Worm (Caenorhabditis elegans) whole organism, mixed stage, embryonic: Measurements from ENCODE around the gene eor-1.

Experiments used
- M03D4.4 ChIP-seq: sonication (generic microtip); optimal IDR thresholded peaks from 2 replicates; lab custom pipeline; 2017; ENCODE audit warnings: mild to moderate bottlenecking, missing genetic modification characterization, missing compliant biosample characterization
- blmp-1 ChIP-seq: fragments of 150-350 bp; optimal IDR thresholded peaks from 2 replicates; lab custom pipeline; 2014; ENCODE audit warnings: missing biosample characterization, missing genetic modification characterization
- ceh-43 ChIP-seq: fragments of 200-800 bp; sonication (Bioruptor generic); optimal IDR thresholded peaks from 2 replicates; lab custom pipeline; 2018; ENCODE audit warnings: mild to moderate bottlenecking, missing genetic modification characterization, moderate library complexity, missing compliant biosample characterization
- ceh-83 ChIP-seq: fragments of 200-800 bp; sonication (Bioruptor generic); optimal IDR thresholded peaks from 2 replicates; lab custom pipeline; 2018; ENCODE audit warnings: mild to moderate bottlenecking, missing genetic modification characterization, missing compliant biosample characterization
- cnd-1 ChIP-seq: fragments of 200-800 bp; sonication (Bioruptor generic); optimal IDR thresholded peaks from 2 replicates; lab custom pipeline; 2018; ENCODE audit warnings: mild to moderate bottlenecking, missing genetic modification characterization, missing compliant biosample characterization
- drap-1 ChIP-seq: fragments of 200-800 bp; sonication (Bioruptor generic); optimal IDR thresholded peaks from 3 replicates; lab custom pipeline; 2018; ENCODE audit warnings: mild to moderate bottlenecking, missing genetic modification characterization, missing compliant biosample characterization
- elt-1 ChIP-seq: sonication (generic microtip); optimal IDR thresholded peaks from 2 replicates; lab custom pipeline; 2017; ENCODE audit warnings: missing genetic modification characterization, mild to moderate bottlenecking, missing compliant biosample characterization, antibody characterized with exemption, moderate library complexity, borderline replicate concordance; ENCODE audit not compliant: insufficient read depth
- flh-1 ChIP-seq: fragments of 200-800 bp; sonication (Bioruptor generic); optimal IDR thresholded peaks from 2 replicates; lab custom pipeline; 2018; ENCODE audit warnings: mild to moderate bottlenecking, missing genetic modification characterization, moderate library complexity, missing compliant biosample characterization
- ham-2 ChIP-seq: fragments of 200-800 bp; sonication (Bioruptor generic); optimal IDR thresholded peaks from 2 replicates; lab custom pipeline; 2018; ENCODE audit warnings: mild to moderate bottlenecking, missing genetic modification characterization, missing compliant biosample characterization
- hlh-1 ChIP-seq: fragments of 150-350 bp; optimal IDR thresholded peaks from 2 replicates; lab custom pipeline; 2014; ENCODE audit warnings: missing biosample characterization, missing genetic modification reagents, missing genetic modification characterization
- lin-13 ChIP-seq: fragments of 150-350 bp; optimal IDR thresholded peaks from 2 replicates; lab custom pipeline; 2014; ENCODE audit warnings: missing biosample characterization, missing genetic modification characterization
- lin-32 ChIP-seq: fragments of 200-800 bp; sonication (Bioruptor generic); optimal IDR thresholded peaks from 2 replicates; lab custom pipeline; 2018; ENCODE audit warnings: mild to moderate bottlenecking, missing genetic modification characterization, missing compliant biosample characterization
- mab-5 ChIP-seq: fragments of 150-350 bp; optimal IDR thresholded peaks from 2 replicates; lab custom pipeline; 2014; ENCODE audit warnings: missing biosample characterization, missing genetic modification characterization
- mep-1 ChIP-seq: fragments of 150-350 bp; optimal IDR thresholded peaks from 2 replicates; lab custom pipeline; 2017; ENCODE audit warnings: missing biosample characterization, missing genetic modification reagents, missing genetic modification characterization, inconsistent platforms
- mls-2 ChIP-seq: sonication (generic microtip); optimal IDR thresholded peaks from 2 replicates; lab custom pipeline; 2016; ENCODE audit warnings: mild to moderate bottlenecking, missing genetic modification characterization, moderate library complexity, missing compliant biosample characterization
- nhr-12 ChIP-seq: fragments of 150-350 bp; optimal IDR thresholded peaks from 2 replicates; lab custom pipeline; 2014; ENCODE audit warnings: missing biosample characterization, missing genetic modification characterization
- nhr-2 ChIP-seq: fragments of 150-350 bp; optimal IDR thresholded peaks from 2 replicates; lab custom pipeline; 2014; ENCODE audit warnings: missing biosample characterization, missing genetic modification characterization
- nhr-237 ChIP-seq: fragments of 150-350 bp; optimal IDR thresholded peaks from 2 replicates; lab custom pipeline; 2014; ENCODE audit warnings: missing biosample characterization, missing genetic modification characterization
- nhr-28 ChIP-seq: fragments of 150-350 bp; optimal IDR thresholded peaks from 2 replicates; lab custom pipeline; 2014; ENCODE audit warnings: missing biosample characterization, missing genetic modification characterization
- nhr-76 ChIP-seq: sonication (generic microtip); optimal IDR thresholded peaks from 2 replicates; lab custom pipeline; 2017; ENCODE audit warnings: missing biosample characterization, missing genetic modification characterization
- pha-4 ChIP-seq: fragments of 150-350 bp; optimal IDR thresholded peaks from 2 replicates; lab custom pipeline; 2018; ENCODE audit warnings: missing biosample characterization, missing genetic modification reagents, missing genetic modification characterization
- sem-2 ChIP-seq: fragments of 200-800 bp; sonication (Bioruptor generic); optimal IDR thresholded peaks from 2 replicates; lab custom pipeline; 2018; ENCODE audit warnings: mild to moderate bottlenecking, missing genetic modification characterization, missing compliant biosample characterization
- snpc-4 ChIP-seq: fragments of 150-350 bp; optimal IDR thresholded peaks from 2 replicates; lab custom pipeline; 2014; ENCODE audit warnings: missing biosample characterization, missing genetic modification characterization
- sptf-1 ChIP-seq: sonication (generic microtip); optimal IDR thresholded peaks from 2 replicates; lab custom pipeline; 2017; ENCODE audit warnings: mild to moderate bottlenecking, missing genetic modification characterization, moderate library complexity, missing compliant biosample characterization
- tbx-8 ChIP-seq: fragments of 200-800 bp; sonication (Bioruptor generic); optimal IDR thresholded peaks from 2 replicates; lab custom pipeline; 2018; ENCODE audit warnings: mild to moderate bottlenecking, missing genetic modification characterization, moderate library complexity, missing compliant biosample characterization
- unc-120 ChIP-seq: sonication (generic microtip); optimal IDR thresholded peaks from 2 replicates; lab custom pipeline; 2017; ENCODE audit warnings: missing genetic modification characterization, missing compliant biosample characterization; ENCODE audit not compliant: poor library complexity, severe bottlenecking
- unc-62 ChIP-seq: fragments of 150-350 bp; optimal IDR thresholded peaks from 2 replicates; lab custom pipeline; 2014; ENCODE audit warnings: missing biosample characterization, missing genetic modification reagents, missing genetic modification characterization
- zip-8 ChIP-seq: fragments of 150-350 bp; optimal IDR thresholded peaks from 2 replicates; lab custom pipeline; 2014; ENCODE audit warnings: missing biosample characterization, missing genetic modification characterization
- ztf-11 ChIP-seq: fragments of 150-350 bp; optimal IDR thresholded peaks from 2 replicates; lab custom pipeline; 2014; ENCODE audit warnings: missing biosample characterization, missing genetic modification characterization

Gene eor-1

DNA sequence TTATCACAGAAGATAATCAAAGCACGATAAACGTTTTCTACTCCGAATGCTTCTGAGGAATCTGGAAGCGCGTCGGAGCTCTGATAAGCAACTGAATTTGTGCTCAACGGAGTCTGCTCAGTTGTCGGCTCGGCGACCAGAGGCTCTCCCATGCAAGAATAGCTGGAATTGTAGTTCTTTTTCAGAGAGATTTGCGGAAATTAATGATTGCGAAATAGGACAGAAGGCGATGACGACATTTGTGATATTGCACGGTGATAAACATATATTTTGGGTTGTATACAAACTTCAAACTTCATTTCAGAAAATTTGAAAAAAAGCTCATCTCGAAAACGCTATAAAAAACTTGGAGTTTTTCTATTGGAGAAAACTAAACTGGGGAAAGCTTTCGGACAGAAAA is 10.8 kb upstream of the eor-1 start, which contains the start of gene H06H21.37:
Gene H06H21.37, minus strand, starts transcription at position 162 of the 400 bp plus-strand sequence.
- TF ChIP-seq tbx-8, result no peak

DNA sequence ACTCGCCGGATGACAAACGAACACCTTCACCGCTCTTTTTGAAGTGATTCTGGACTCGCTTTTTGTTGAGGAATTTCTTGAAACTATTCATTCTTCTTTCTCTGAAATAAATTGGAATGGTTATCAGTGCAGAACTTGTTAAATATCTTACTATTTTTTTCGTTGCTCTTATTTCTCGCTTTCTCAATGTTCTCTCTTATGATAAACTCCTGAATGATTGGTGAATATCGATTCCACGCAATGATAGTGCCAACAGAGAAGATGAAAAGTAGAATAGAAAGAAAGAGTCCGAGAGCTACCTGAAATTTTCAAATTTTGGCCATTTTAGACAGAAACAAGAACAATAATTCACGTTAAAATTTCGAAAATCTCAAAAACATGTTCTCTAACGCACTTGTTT is 10.4 kb upstream of the eor-1 start, which contains the start of gene ubxn-6:
Gene ubxn-6, minus strand, starts transcription at position 101 of the 400 bp plus-strand sequence.
- TF ChIP-seq blmp-1 (tag; lab: Kevin White, UChicago) (no peak), ceh-43 (GFP tag; lab: Kevin White, UChicago) (no peak), zip-8 (no peak), unc-120 (tag; lab: Kevin White, UChicago) (no peak), hlh-1 (tag; lab: Kevin White, UChicago) (no peak), nhr-237 (no peak), drap-1 (no peak), nhr-28 (tag; lab: Kevin White, UChicago) (no peak), unc-62 (GFP tag; lab: Kevin White, UChicago) (no peak), cnd-1 (tag; lab: Kevin White, UChicago) (no peak), pha-4 (no peak), mep-1 (tag; lab: Kevin White, UChicago) (no peak), M03D4.4 (tag; lab: Kevin White, UChicago) (no peak), lin-13 (tag; lab: Kevin White, UChicago) (no peak), nhr-2 (tag; lab: Kevin White, UChicago) (no peak), snpc-4 (tag; lab: Kevin White, UChicago) (no peak), nhr-12 (tag; lab: Kevin White, UChicago) (no peak)
- TF ChIP-seq, all 35 proteins: peak for 0

DNA sequence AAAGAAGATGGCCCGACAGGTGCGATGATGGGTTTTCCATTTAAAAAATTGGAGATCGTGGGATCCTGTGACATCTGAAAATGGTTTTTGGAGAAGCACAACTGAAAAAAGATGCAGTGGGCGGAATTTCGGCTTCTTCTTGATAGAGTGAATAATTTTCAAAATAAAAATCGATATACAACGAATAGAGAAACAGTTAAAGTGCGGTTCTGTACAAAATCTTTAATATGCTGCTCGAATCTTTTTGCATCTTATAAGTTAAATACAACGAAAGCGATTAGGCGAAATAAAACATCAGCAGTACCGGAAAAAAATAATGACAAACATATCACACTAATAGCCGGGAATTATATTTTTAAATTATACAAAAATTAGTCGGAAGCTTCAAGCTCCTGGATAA is 8.2 kb upstream of the eor-1 start, which contains the start of gene H06H21.11:
Gene H06H21.11, minus strand, starts transcription at position 101 of the 400 bp plus-strand sequence.
- TF ChIP-seq sptf-1 (tag; lab: Kevin White, UChicago) (no peak), ceh-83 (GFP tag; lab: Kevin White, UChicago) (no peak)
- TF ChIP-seq, all 35 proteins: peak for 0

DNA sequence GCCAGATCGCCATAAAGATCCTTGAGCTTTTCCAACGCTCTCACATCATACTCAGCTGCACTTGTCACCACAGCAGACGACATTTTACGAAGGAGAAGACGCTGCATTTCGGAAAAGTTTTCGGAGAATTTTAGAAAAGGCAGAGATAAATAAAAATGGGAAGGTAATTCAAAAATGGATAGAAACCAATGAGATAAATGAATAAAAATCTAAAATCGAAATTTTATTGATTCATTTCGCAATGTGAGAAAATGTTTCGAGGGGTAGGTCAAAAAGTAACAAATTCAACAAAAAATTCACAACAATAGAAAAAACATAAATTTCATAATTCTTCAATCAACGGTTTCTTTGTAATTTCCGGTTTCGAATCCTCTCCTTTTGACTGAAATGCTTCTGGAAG is 7.5 kb upstream of the eor-1 start, which contains the start of gene dpf-5:
Gene dpf-5, minus strand, starts transcription at position 101 of the 400 bp plus-strand sequence.
- TF ChIP-seq ceh-83 (GFP tag; lab: Kevin White, UChicago) (no peak), mab-5 (tag; lab: Kevin White, UChicago) (no peak), ztf-11 (tag; lab: Kevin White, UChicago) (no peak), snpc-4 (tag; lab: Kevin White, UChicago) (no peak), sem-2 (no peak), mls-2 (tag; lab: Kevin White, UChicago) (no peak), lin-32 (no peak), elt-1 (tag; lab: Kevin White, UChicago) (no peak), sptf-1 (tag; lab: Kevin White, UChicago) (no peak), flh-1 (no peak), ceh-43 (GFP tag; lab: Kevin White, UChicago) (no peak), unc-62 (GFP tag; lab: Kevin White, UChicago) (no peak), tbx-8 (no peak), mep-1 (tag; lab: Kevin White, UChicago) (no peak), ham-2 (no peak), zip-8 (no peak)
- TF ChIP-seq, all 35 proteins: peak for 0

DNA sequence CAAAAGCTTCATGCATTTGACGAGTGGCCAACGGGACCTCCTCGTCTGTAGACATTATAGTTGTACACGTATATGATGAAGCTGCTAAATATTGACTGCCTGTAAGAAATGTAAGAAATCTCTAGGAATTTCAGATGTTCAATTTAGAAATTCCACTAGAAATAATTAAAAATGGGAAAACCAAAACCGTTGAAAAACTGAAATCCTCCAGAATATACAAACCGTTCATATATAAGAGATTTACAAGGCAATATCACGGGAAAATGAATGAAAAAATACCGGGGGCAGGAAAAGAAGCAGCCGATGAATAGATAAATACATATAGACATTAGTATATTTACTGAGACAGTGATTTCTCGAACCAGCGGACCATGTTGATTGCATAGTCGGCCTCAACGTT is 3.5 kb upstream of the eor-1 start, which contains the start of gene dpf-7:
Gene dpf-7, minus strand, starts transcription at position 101 of the 400 bp plus-strand sequence.
- TF ChIP-seq tbx-8, result no peak
- TF ChIP-seq ceh-43 (GFP tag; lab: Kevin White, UChicago), result no peak
- no peak for TF ChIP-seq mep-1 (tag; lab: Kevin White, UChicago)
- TF ChIP-seq nhr-76 (tag; lab: Kevin White, UChicago), result no peak
- TF ChIP-seq nhr-28 (tag; lab: Kevin White, UChicago), result no peak

DNA sequence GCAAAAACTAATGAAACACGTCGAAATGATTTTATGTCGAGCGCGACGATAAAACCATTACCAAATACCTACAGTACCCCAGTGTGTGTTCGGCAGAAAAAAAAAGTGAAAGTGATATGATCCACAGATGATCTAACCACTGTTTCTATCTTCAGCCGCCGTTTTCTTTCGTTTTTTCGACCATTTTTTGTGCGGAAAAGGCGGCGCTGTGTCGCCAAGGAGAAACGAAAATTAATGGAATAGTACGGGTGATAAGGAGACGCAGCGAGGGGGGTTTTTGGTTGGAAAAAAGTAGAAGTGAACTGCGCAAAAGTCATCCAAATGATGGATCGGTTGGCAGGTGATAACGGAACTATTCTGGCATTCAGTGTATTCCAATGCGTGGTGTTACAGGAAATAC is 3.9 kb downstream of the eor-1 start:
- no peak for TF ChIP-seq ceh-43 (GFP tag; lab: Kevin White, UChicago)
